Fruit fly (Drosophila melanogaster): ENCODE results near the gene mtm.

The mtm gene

DNA sequence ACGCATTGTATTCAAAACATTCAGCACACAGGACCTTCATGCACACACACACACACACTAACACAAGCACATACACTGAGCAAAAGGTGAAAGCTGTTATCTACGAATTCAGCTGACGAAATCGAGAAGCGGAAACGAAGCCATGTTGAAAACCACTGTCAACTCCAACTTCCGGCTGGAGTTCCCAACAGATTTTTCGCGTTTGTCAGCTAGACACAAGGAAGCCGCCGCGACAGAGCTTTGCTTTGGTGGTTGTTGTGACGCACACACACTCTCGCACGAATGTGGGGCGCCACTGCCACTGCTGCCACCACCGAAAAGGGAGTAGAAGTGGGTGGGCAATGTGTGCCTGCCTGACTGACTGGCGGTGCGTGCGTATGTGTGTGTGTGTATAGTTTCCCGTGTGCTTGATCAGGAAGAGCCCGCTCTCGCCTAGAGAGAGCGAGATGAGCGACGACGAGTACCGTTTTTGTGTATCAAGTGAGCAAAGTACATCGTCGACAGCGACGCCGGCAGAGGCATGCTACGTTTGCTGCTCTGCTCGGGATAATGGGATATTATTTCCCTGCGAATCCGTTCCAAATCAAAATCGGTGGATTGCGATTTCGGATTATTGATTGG lies 39.1 kb downstream of the mtm start (continued):
- TF ChIP-seq CG10565 (GFP tag; optimal IDR thresholded peaks at IDR 0.05), result no peak
- no peak for TF ChIP-seq gfzf (GFP tag; optimal IDR thresholded peaks at IDR 0.05)
- TF ChIP-seq CG1233 (GFP tag; optimal IDR thresholded peaks at IDR 0.05), result peak; percentile 73
- TF ChIP-seq Drgx (GFP tag; IDR thresholded peaks at IDR 0.05), result no peak
- no peak for TF ChIP-seq CG10959 (GFP tag; IDR thresholded peaks at IDR 0.05)
- TF ChIP-seq so (GFP tag; IDR thresholded peaks at IDR 0.05), result no peak
- TF ChIP-seq nerfin-2 (GFP tag; IDR thresholded peaks at IDR 0.05; ENCODE audit: partially characterized antibody), result no peak
- TF ChIP-seq ato (GFP tag; IDR thresholded peaks at IDR 0.05; ENCODE audit: partially characterized antibody), result no peak
- TF ChIP-seq CG3995 (GFP tag; optimal IDR thresholded peaks at IDR 0.05), result no peak
- peak; percentile 60 for TF ChIP-seq CG31441 (GFP tag; IDR thresholded peaks at IDR 0.05)
- TF ChIP-seq onecut (GFP tag; IDR thresholded peaks at IDR 0.05), result peak; percentile 69
- TF ChIP-seq CG9797 (GFP tag; optimal IDR thresholded peaks at IDR 0.05), result peak; percentile 27
- TF ChIP-seq az2 (GFP tag; optimal IDR thresholded peaks at IDR 0.05), result no peak
- peak; percentile 37 for TF ChIP-seq Deaf1 (tag; optimal IDR thresholded peaks at IDR 0.05)
- TF ChIP-seq CG7271 (tag; optimal IDR thresholded peaks at IDR 0.05), result peak; percentile 73
- no peak for TF ChIP-seq CG4404 (GFP tag; IDR thresholded peaks at IDR 0.05)
- peak; percentile 72 for TF ChIP-seq MTF-1 (GFP tag; optimal IDR thresholded peaks at IDR 0.05; ENCODE audit: borderline replicate concordance)
- peak; percentile 72 for TF ChIP-seq CG5180 (GFP tag; optimal IDR thresholded peaks at IDR 0.05)
- TF ChIP-seq CG8388 (GFP tag; optimal IDR thresholded peaks at IDR 0.05), result peak; percentile 57

dm6 chr2L:5990447-5990846 lies 46.4 kb downstream of the mtm start:
- TF ChIP-seq Dip2 (GFP tag; IDR thresholded peaks at IDR 0.05) (no peak), nom (GFP tag; optimal IDR thresholded peaks at IDR 0.05) (peak; percentile 58), CG7963 (GFP tag; IDR thresholded peaks at IDR 0.05; ENCODE audit: partially characterized antibody) (0 out of 3 replicates have a peak, but pooled peaks have one; percentile 31)

dm6 chr2L:5988115-5989092 lies 48.4 kb downstream of the mtm start:
- no peak for TF ChIP-seq gcm (GFP tag; optimal IDR thresholded peaks at IDR 0.05)
- TF ChIP-seq cad (GFP tag; optimal IDR thresholded peaks at IDR 0.05), result no peak
- no peak for TF ChIP-seq CG11085 (GFP tag; IDR thresholded peaks at IDR 0.05)
- TF ChIP-seq Dbx (GFP tag; IDR thresholded peaks at IDR 0.05), result peak; percentile 16; the same call in 1 of the 3 replicates
- no peak for TF ChIP-seq Tbp (GFP tag; optimal IDR thresholded peaks at IDR 0.05)
- peak; percentile 78 for TF ChIP-seq exex (tag; optimal IDR thresholded peaks at IDR 0.05)
- TF ChIP-seq grn (GFP tag; optimal IDR thresholded peaks at IDR 0.05), result peak; percentile 80
- no peak for TF ChIP-seq gro (GFP tag; optimal IDR thresholded peaks at IDR 0.05)
- peak in 1 of 2 experiments; percentile 68 for TF ChIP-seq Pdp1 (GFP tag; optimal IDR thresholded peaks at IDR 0.05)
- no peak for TF ChIP-seq CG6272 (GFP tag; IDR thresholded peaks at IDR 0.05)
- peak; percentile 37 for TF ChIP-seq mirr (GFP tag; optimal IDR thresholded peaks at IDR 0.05)
- no peak for TF ChIP-seq CG4730 (GFP tag; IDR thresholded peaks at IDR 0.05)
- no peak for TF ChIP-seq Dip3 (GFP tag; optimal IDR thresholded peaks at IDR 0.05)
- TF ChIP-seq ci (GFP tag; IDR thresholded peaks at IDR 0.05), result 0 out of 3 replicates have a peak, but pooled peaks have one; percentile 21
- TF ChIP-seq slou (GFP tag; optimal IDR thresholded peaks at IDR 0.05), result no peak
- TF ChIP-seq YL-1 (GFP tag; optimal IDR thresholded peaks at IDR 0.05), result no peak
- peak; percentile 36 for TF ChIP-seq CG34376 (GFP tag; optimal IDR thresholded peaks at IDR 0.05)
- peak; percentile 40 for TF ChIP-seq sug (tag; optimal IDR thresholded peaks at IDR 0.05)
- no peak for TF ChIP-seq pnt (GFP tag; optimal IDR thresholded peaks at IDR 0.05)
- peak; percentile 61 for TF ChIP-seq Ets65A (GFP tag)
- TF ChIP-seq ara (GFP tag; IDR thresholded peaks at IDR 0.05), result 0 out of 2 replicates have a peak, but pooled peaks have one; percentile 31
- TF ChIP-seq CG2199 (GFP tag; IDR thresholded peaks at IDR 0.05), result peak; percentile 77; the same call in 1 of the 3 replicates
- TF ChIP-seq Hey (tag; optimal IDR thresholded peaks at IDR 0.05), result peak; percentile 98
- no peak for TF ChIP-seq shn (GFP tag; optimal IDR thresholded peaks at IDR 0.05)

Data from whole organism, embryonic.